Worm (Caenorhabditis elegans): Measurements from ENCODE around the gene ocr-2.

Gene ocr-2

DNA sequence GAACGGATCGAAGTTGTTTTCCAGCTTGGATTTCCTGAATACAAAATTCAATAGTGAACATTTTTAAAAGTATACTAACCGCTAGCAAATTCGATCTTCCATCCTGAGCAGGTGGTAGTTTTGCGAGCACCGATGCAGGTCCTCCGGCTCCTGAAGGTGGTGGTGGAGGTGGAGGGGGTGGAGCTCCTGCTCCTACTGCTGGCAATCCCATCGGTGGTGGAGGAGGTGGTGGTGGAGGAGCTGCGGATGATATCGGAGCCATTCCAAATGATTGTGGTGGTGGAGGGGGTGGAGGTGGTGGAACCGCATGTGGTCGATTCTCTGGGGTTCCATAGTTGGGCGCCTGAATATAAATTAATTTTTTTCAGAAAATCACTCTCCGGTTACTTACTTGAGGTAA, 30.2 kb downstream of the ocr-2 start:
- TF ChIP-seq ama-1 (optimal IDR thresholded peaks at IDR 0.05) (no peak), lin-13 (GFP tag; optimal IDR thresholded peaks at IDR 0.05) (no peak), nhr-12 (tag; optimal IDR thresholded peaks at IDR 0.05) (no peak), hlh-17 (GFP tag; optimal IDR thresholded peaks at IDR 0.05; ENCODE audit: borderline replicate concordance) (no peak), sox-4 (tag; optimal IDR thresholded peaks at IDR 0.05) (no peak)

DNA sequence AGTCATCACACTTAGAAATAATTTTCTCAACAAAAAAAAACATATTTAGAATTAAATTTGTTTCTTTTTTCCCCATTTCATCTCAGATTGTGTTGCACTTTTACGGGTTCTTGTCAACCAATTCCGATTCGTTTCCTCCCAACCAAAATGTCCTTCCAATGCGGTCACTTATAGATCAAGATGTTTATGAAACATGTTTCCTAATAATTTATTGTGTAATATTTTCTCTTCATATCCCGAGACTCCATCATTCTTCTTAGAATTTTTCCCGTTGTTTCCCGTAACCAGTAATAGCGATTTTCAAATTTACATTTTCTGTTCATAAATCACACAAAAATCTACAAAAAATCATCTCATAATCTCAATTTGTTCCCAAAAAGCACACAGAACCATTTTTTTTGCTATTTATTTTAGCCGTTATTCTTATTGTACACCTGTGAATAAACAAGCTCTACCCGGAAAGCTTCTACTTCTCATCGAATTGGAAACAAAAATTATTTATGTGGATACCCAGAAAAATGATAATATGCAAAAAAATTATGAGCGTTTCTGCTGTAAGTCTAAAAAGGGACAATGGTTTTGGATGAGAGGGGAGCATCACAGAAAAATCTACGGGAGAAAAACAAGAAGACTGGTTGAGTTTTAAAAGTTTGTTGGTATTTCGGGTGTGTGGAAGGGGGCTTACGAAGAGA, 31.3 kb downstream of the ocr-2 start:
- TF ChIP-seq isw-1 (GFP tag; IDR thresholded peaks at IDR 0.05) (no peak), nhr-85 (tag) (peak; percentile 15)

DNA sequence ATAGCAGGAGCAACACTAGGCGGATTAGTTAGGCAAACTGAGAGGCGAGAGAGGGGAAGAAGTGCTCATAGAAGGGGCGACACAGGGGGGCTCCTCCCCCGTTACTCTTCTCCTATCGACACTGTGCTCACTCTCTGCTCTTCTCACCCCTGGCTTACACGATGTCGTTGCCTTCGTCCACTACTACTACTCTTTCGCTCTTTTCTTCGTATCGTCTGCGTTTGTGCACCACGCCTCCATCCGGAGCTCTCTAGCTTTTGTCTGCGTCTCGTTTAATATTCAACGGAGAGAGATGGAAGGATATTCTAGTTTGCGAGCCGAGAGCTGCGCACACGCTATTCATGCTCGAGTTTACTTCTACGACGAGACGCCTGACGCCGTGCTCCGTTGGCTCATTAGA, 36.6 kb downstream of the ocr-2 start:
- TF ChIP-seq F16B12.6 (tag; optimal IDR thresholded peaks at IDR 0.05) (no peak), lir-3 (tag; optimal IDR thresholded peaks at IDR 0.05; ENCODE audit: poor library complexity) (no peak), lin-13 (GFP tag; optimal IDR thresholded peaks at IDR 0.05) (no peak), ama-1 (optimal IDR thresholded peaks at IDR 0.05) (no peak), pqm-1 (tag; optimal IDR thresholded peaks at IDR 0.05) (no peak), zip-4 (GFP tag; optimal IDR thresholded peaks at IDR 0.05) (no peak), pag-3 (tag; optimal IDR thresholded peaks at IDR 0.05; ENCODE audit: borderline replicate concordance, insufficient read depth) (no peak), grh-1 (GFP tag; IDR thresholded peaks at IDR 0.05) (no peak), nhr-71 (tag; optimal IDR thresholded peaks at IDR 0.05) (peak; percentile 64), sox-4 (tag; optimal IDR thresholded peaks at IDR 0.05) (peak; percentile 9), ztf-4 (tag; optimal IDR thresholded peaks at IDR 0.05) (no peak), skn-1 (tag; optimal IDR thresholded peaks at IDR 0.05) (peak; percentile 42), unc-86 (tag; optimal IDR thresholded peaks at IDR 0.05) (peak; percentile 59), tbx-2 (tag; optimal IDR thresholded peaks at IDR 0.05) (peak; percentile 42), ceh-8 (GFP tag; optimal IDR thresholded peaks at IDR 0.05) (peak; percentile 47), ceh-82 (tag; optimal IDR thresholded peaks at IDR 0.05) (peak in 2 of 3 experiments; percentile 30 to 69), ces-1 (GFP tag; optimal IDR thresholded peaks at IDR 0.05) (no peak), alr-1 (tag; optimal IDR thresholded peaks at IDR 0.05; ENCODE audit: borderline replicate concordance) (no peak), nhr-28 (tag; optimal IDR thresholded peaks at IDR 0.05) (no peak), lin-39 (tag; optimal IDR thresholded peaks at IDR 0.05) (no peak), snpc-4 (tag; optimal IDR thresholded peaks at IDR 0.05) (no peak), nhr-12 (tag; optimal IDR thresholded peaks at IDR 0.05) (no peak), unc-62 (GFP tag; optimal IDR thresholded peaks at IDR 0.05) (no peak), pax-3 (tag; optimal IDR thresholded peaks at IDR 0.05) (no peak), C34B4.2 (tag; optimal IDR thresholded peaks at IDR 0.05) (no peak), snu-23 (GFP tag; optimal IDR thresholded peaks at IDR 0.05) (peak; percentile 41), nhr-76 (tag; optimal IDR thresholded peaks at IDR 0.05) (no peak), aha-1 (tag; optimal IDR thresholded peaks at IDR 0.05) (no peak), nhr-47 (tag; optimal IDR thresholded peaks at IDR 0.05) (peak; percentile 64), swsn-7 (tag; optimal IDR thresholded peaks at IDR 0.05) (peak; percentile 65), aly-2 (tag; optimal IDR thresholded peaks at IDR 0.05) (no peak), nhr-19 (GFP tag; conservative IDR thresholded peaks at IDR 0.05) (no peak), rnt-1 (tag; optimal IDR thresholded peaks at IDR 0.05) (no peak), nhr-77 (tag; optimal IDR thresholded peaks at IDR 0.05) (no peak), Y116A8C.19 (tag; optimal IDR thresholded peaks at IDR 0.05; ENCODE audit: borderline replicate concordance) (no peak), ceh-90 (tag; optimal IDR thresholded peaks at IDR 0.05) (no peak), fkh-10 (GFP tag; optimal IDR thresholded peaks at IDR 0.05) (peak; percentile 87), hlh-4 (tag; optimal IDR thresholded peaks at IDR 0.05) (no peak), sptf-1 (tag; optimal IDR thresholded peaks at IDR 0.05) (no peak), hlh-17 (GFP tag; optimal IDR thresholded peaks at IDR 0.05; ENCODE audit: borderline replicate concordance) (no peak), C16A3.4 (tag; optimal IDR thresholded peaks at IDR 0.05) (no peak), blmp-1 (tag; optimal IDR thresholded peaks at IDR 0.05) (no peak), tlp-1 (tag; optimal IDR thresholded peaks at IDR 0.05) (no peak), elt-2 (tag; optimal IDR thresholded peaks at IDR 0.05) (no peak), unc-130 (tag; optimal IDR thresholded peaks at IDR 0.05) (no peak), mef-2 (tag; optimal IDR thresholded peaks at IDR 0.05) (no peak), isw-1 (GFP tag; IDR thresholded peaks at IDR 0.05) (peak; percentile 45; the same call in 1 of the 2 replicates)
